Fruit fly (Drosophila melanogaster) whole organism, embryonic: ENCODE results near the gene Mical.

Experiments
- Adf1 ChIP-seq: fragments of 200-800 bp; sonication (Bioruptor generic); IDR thresholded peaks from 2 replicates; pipeline ENCODE4 v1.3.6; 2022; ENCODE audit warnings: missing biosample characterization, missing genetic modification characterization
- B-H1 ChIP-seq: fragments of 200-800 bp; sonication (Bioruptor generic); IDR thresholded peaks from 3 replicates; pipeline ENCODE4 v1.3.6; 2022; ENCODE audit warnings: missing biosample characterization, missing genetic modification characterization
- Bdp1 ChIP-seq: fragments of 200-800 bp; sonication (Bioruptor generic); optimal IDR thresholded peaks from 3 replicates; lab custom pipeline; 2016; ENCODE audit warnings: missing biosample characterization, missing genetic modification characterization
- CG10147 ChIP-seq: fragments of 200-800 bp; sonication (Bioruptor generic); optimal IDR thresholded peaks from 2 replicates; lab custom pipeline; 2019; ENCODE audit warnings: missing biosample characterization, mild to moderate bottlenecking, missing genetic modification characterization, moderate library complexity
- CG1024 ChIP-seq: fragments of 200-800 bp; sonication (Bioruptor generic); IDR thresholded peaks from 2 replicates; pipeline ENCODE4 v1.3.6; 2022; ENCODE audit warnings: missing biosample characterization, missing genetic modification characterization
- CG12659 ChIP-seq: fragments of 200-800 bp; sonication (Bioruptor generic); optimal IDR thresholded peaks from 3 replicates; lab custom pipeline; 2017; ENCODE audit warnings: mild to moderate bottlenecking, missing biosample characterization, missing genetic modification reagents, missing genetic modification characterization
- CG12769 ChIP-seq: fragments of 200-800 bp; sonication (Bioruptor generic); optimal IDR thresholded peaks from 2 replicates; lab custom pipeline; 2019; ENCODE audit warnings: missing biosample characterization, mild to moderate bottlenecking, missing genetic modification characterization, moderate library complexity
- CG13287 ChIP-seq: fragments of 200-800 bp; sonication (Bioruptor generic); IDR thresholded peaks from 2 replicates; pipeline ENCODE4 v1.3.6; 2022; ENCODE audit warnings: missing biosample characterization, missing genetic modification characterization; ENCODE audit not compliant: partially characterized antibody
- CG13296 ChIP-seq: fragments of 200-800 bp; sonication (Bioruptor generic); optimal IDR thresholded peaks from 3 replicates; lab custom pipeline; 2018; ENCODE audit warnings: missing biosample characterization, mild to moderate bottlenecking, missing genetic modification characterization
- CG13894 ChIP-seq: fragments of 200-800 bp; sonication (Bioruptor generic); optimal IDR thresholded peaks from 3 replicates; lab custom pipeline; 2018; ENCODE audit warnings: missing biosample characterization, mild to moderate bottlenecking, missing genetic modification characterization, moderate library complexity
- CG15011 ChIP-seq: fragments of 200-800 bp; sonication (Bioruptor generic); optimal IDR thresholded peaks from 3 replicates; lab custom pipeline; 2018; ENCODE audit warnings: missing biosample characterization, mild to moderate bottlenecking, missing genetic modification characterization
- CG18599 ChIP-seq: fragments of 200-800 bp; sonication (Bioruptor generic); optimal IDR thresholded peaks from 3 replicates; lab custom pipeline; 2017; ENCODE audit warnings: missing biosample characterization, missing genetic modification characterization, mild to moderate bottlenecking, moderate library complexity, missing genetic modification reagents
- CG3065 ChIP-seq: fragments of 200-800 bp; sonication (Bioruptor generic); optimal IDR thresholded peaks from 2 replicates; lab custom pipeline; 2016; ENCODE audit warnings: missing biosample characterization, missing genetic modification characterization
- CG8089 ChIP-seq: fragments of 200-800 bp; sonication (Bioruptor generic); optimal IDR thresholded peaks from 3 replicates; lab custom pipeline; 2016; ENCODE audit warnings: missing biosample characterization, missing genetic modification characterization
- CG8359 ChIP-seq: fragments of 200-800 bp; sonication (Bioruptor generic); optimal IDR thresholded peaks from 2 replicates; lab custom pipeline; 2017; ENCODE audit warnings: missing biosample characterization, mild to moderate bottlenecking, missing genetic modification characterization, borderline replicate concordance
- CTCF ChIP-seq: fragments of 200-800 bp; sonication (Bioruptor generic); optimal IDR thresholded peaks from 2 replicates; lab custom pipeline; 2017; ENCODE audit warnings: missing biosample characterization, mild to moderate bottlenecking, missing genetic modification characterization, moderate library complexity
- Camta ChIP-seq: fragments of 200-800 bp; sonication (Bioruptor generic); optimal IDR thresholded peaks from 2 replicates; lab custom pipeline; 2016; ENCODE audit warnings: missing biosample characterization, missing genetic modification characterization
- CoRest ChIP-seq: fragments of 200-800 bp; sonication (Bioruptor generic); optimal IDR thresholded peaks from 3 replicates; lab custom pipeline; 2018; ENCODE audit warnings: missing biosample characterization, mild to moderate bottlenecking, missing genetic modification characterization, moderate library complexity
- Dek ChIP-seq: fragments of 200-800 bp; sonication (Bioruptor generic); optimal IDR thresholded peaks from 3 replicates; lab custom pipeline; 2019; ENCODE audit warnings: missing biosample characterization, mild to moderate bottlenecking, missing genetic modification characterization, moderate library complexity
- Dp ChIP-seq: fragments of 200-800 bp; sonication (Bioruptor generic); optimal IDR thresholded peaks from 2 replicates; lab custom pipeline; 2018; ENCODE audit warnings: missing biosample characterization, mild to moderate bottlenecking, missing genetic modification characterization, moderate library complexity
- E2f2 ChIP-seq: fragments of 200-800 bp; sonication (Bioruptor generic); IDR thresholded peaks from 2 replicates; pipeline ENCODE4 v1.3.6; 2022; ENCODE audit warnings: missing biosample characterization, missing genetic modification characterization
- H15 ChIP-seq: fragments of 200-800 bp; sonication (Bioruptor generic); IDR thresholded peaks from 3 replicates; pipeline ENCODE4 v1.3.6; 2022; ENCODE audit warnings: missing biosample characterization, missing genetic modification characterization
- Hmr ChIP-seq: fragments of 200-800 bp; sonication (Bioruptor generic); optimal IDR thresholded peaks from 3 replicates; lab custom pipeline; 2017; ENCODE audit warnings: mild to moderate bottlenecking, missing biosample characterization, missing genetic modification reagents, missing genetic modification characterization
- Hmx ChIP-seq: fragments of 200-800 bp; sonication (Bioruptor generic); optimal IDR thresholded peaks from 2 replicates; lab custom pipeline; 2016; ENCODE audit warnings: missing biosample characterization, missing genetic modification characterization
- Lpt ChIP-seq: fragments of >200 bp; optimal IDR thresholded peaks from 2 replicates; lab custom pipeline; 2018; ENCODE audit warnings: missing biosample characterization, missing genetic modification characterization
- Meics ChIP-seq: fragments of 200-800 bp; sonication (Bioruptor generic); optimal IDR thresholded peaks from 2 replicates; lab custom pipeline; 2017; ENCODE audit warnings: missing biosample characterization, mild to moderate bottlenecking, missing genetic modification characterization
- Myb ChIP-seq: fragments of 200-800 bp; sonication (Bioruptor generic); optimal IDR thresholded peaks from 2 replicates; lab custom pipeline; 2016; ENCODE audit warnings: missing biosample characterization, missing genetic modification characterization
- Rfx ChIP-seq: fragments of 200-800 bp; sonication (Bioruptor generic); IDR thresholded peaks from 2 replicates; pipeline ENCODE4 v1.3.6; 2022; ENCODE audit warnings: missing biosample characterization, missing genetic modification characterization
- caup ChIP-seq: fragments of 200-800 bp; sonication (Bioruptor generic); optimal IDR thresholded peaks from 3 replicates; lab custom pipeline; 2017; ENCODE audit warnings: missing biosample characterization, mild to moderate bottlenecking, missing genetic modification characterization, moderate library complexity; ENCODE audit not compliant: severe bottlenecking
- chinmo ChIP-seq: fragments of 200-800 bp; sonication (Bioruptor generic); IDR thresholded peaks from 4 replicates; pipeline ENCODE4 v1.3.6; 2022; ENCODE audit warnings: missing biosample characterization, missing genetic modification characterization; ENCODE audit not compliant: partially characterized antibody
- ci ChIP-seq: fragments of 200-800 bp; sonication (Bioruptor generic); IDR thresholded peaks from 3 replicates; pipeline ENCODE4 v1.3.6; 2022; ENCODE audit warnings: missing biosample characterization, missing genetic modification characterization
- crc ChIP-seq: fragments of 200-800 bp; sonication (Bioruptor generic); optimal IDR thresholded peaks from 2 replicates; lab custom pipeline; 2016; ENCODE audit warnings: missing biosample characterization, missing genetic modification characterization
- dpn ChIP-seq, 2 experiments: fragments of 200-800 bp; sonication (Bioruptor generic); optimal IDR thresholded peaks; 3 replicates each; lab custom pipeline; 2016; ENCODE audit warnings: missing biosample characterization in 2 of 2, missing genetic modification characterization in 2 of 2
- grn ChIP-seq: fragments of 200-800 bp; sonication (Bioruptor generic); optimal IDR thresholded peaks from 3 replicates; lab custom pipeline; 2017; ENCODE audit warnings: missing biosample characterization, missing genetic modification characterization
- kah ChIP-seq: fragments of 200-800 bp; sonication (Bioruptor generic); optimal IDR thresholded peaks from 2 replicates; lab custom pipeline; 2018; ENCODE audit warnings: missing biosample characterization, mild to moderate bottlenecking, missing genetic modification characterization
- ken ChIP-seq: fragments of 200-800 bp; sonication (Bioruptor generic); IDR thresholded peaks from 3 replicates; pipeline ENCODE4 v1.3.6; 2022; ENCODE audit warnings: missing biosample characterization, missing genetic modification characterization
- knrl ChIP-seq: fragments of 200-800 bp; sonication (Bioruptor generic); IDR thresholded peaks from 3 replicates; pipeline ENCODE4 v1.3.6; 2022; ENCODE audit warnings: missing biosample characterization, missing genetic modification characterization; ENCODE audit not compliant: partially characterized antibody
- luna ChIP-seq: fragments of 200-800 bp; sonication (Bioruptor generic); optimal IDR thresholded peaks from 2 replicates; lab custom pipeline; 2016; ENCODE audit warnings: missing biosample characterization, missing genetic modification characterization
- nerfin-2 ChIP-seq: fragments of 200-800 bp; sonication (Bioruptor generic); IDR thresholded peaks from 2 replicates; pipeline ENCODE4 v1.3.6; 2022; ENCODE audit warnings: missing biosample characterization, missing genetic modification characterization; ENCODE audit not compliant: partially characterized antibody
- pho ChIP-seq: fragments of 200-800 bp; sonication (Bioruptor generic); optimal IDR thresholded peaks from 2 replicates; lab custom pipeline; 2016; ENCODE audit warnings: missing biosample characterization, missing genetic modification characterization
- seq ChIP-seq: fragments of 200-800 bp; sonication (Bioruptor generic); IDR thresholded peaks from 2 replicates; pipeline ENCODE4 v1.3.6; 2022; ENCODE audit warnings: missing biosample characterization, missing genetic modification characterization
- tna ChIP-seq: fragments of 200-800 bp; sonication (Bioruptor generic); IDR thresholded peaks from 2 replicates; pipeline ENCODE4 v1.3.6; 2022; ENCODE audit warnings: missing biosample characterization, missing genetic modification characterization; ENCODE audit not compliant: partially characterized antibody
- zen2 ChIP-seq: fragments of 200-800 bp; sonication (Bioruptor generic); IDR thresholded peaks from 3 replicates; pipeline ENCODE4 v1.3.6; 2022; ENCODE audit warnings: missing biosample characterization, missing genetic modification characterization; ENCODE audit not compliant: partially characterized antibody
- zf30C ChIP-seq: fragments of 200-800 bp; sonication (Bioruptor generic); optimal IDR thresholded peaks from 3 replicates; lab custom pipeline; 2018; ENCODE audit warnings: missing biosample characterization, mild to moderate bottlenecking, missing genetic modification characterization

The Mical gene

dm6 chr3R:10076665-10077064, 34.0 kb upstream of the Mical start (continued):
- TF ChIP-seq CG8089 (GFP tag; lab: Kevin White, UChicago): no peak
- no peak for TF ChIP-seq Meics
- no peak for TF ChIP-seq CG15011
- TF ChIP-seq CoRest (tag; lab: Kevin White, UChicago): peak; percentile 21
- peak; percentile 21 for TF ChIP-seq CG12659 (GFP tag; lab: Kevin White, UChicago)
- peak; percentile 26 for TF ChIP-seq Dp (GFP tag; lab: Kevin White, UChicago)
- TF ChIP-seq Lpt (GFP tag; lab: Kevin White, UChicago): no peak
- no peak for TF ChIP-seq crc (GFP tag; lab: Kevin White, UChicago)
- no peak for TF ChIP-seq B-H1 (GFP tag; lab: Robert Waterston, UW)
- peak; percentile 33 for TF ChIP-seq grn (GFP tag; lab: Kevin White, UChicago)
- no peak for TF ChIP-seq CG10147 (GFP tag; lab: Kevin White, UChicago)
- TF ChIP-seq CG12769 (tag; lab: Kevin White, UChicago): peak; percentile 97
- no peak for TF ChIP-seq knrl (GFP tag; lab: Robert Waterston, UW)
- no peak for TF ChIP-seq tna (GFP tag; lab: Robert Waterston, UW)
- TF ChIP-seq luna (GFP tag; lab: Kevin White, UChicago): no peak
- peak; percentile 7; the same call in 1 of the 2 replicates for TF ChIP-seq nerfin-2 (GFP tag; lab: Robert Waterston, UW)
- TF ChIP-seq Hmr (GFP tag; lab: Kevin White, UChicago): peak; percentile 37
- no peak for TF ChIP-seq Adf1 (GFP tag; lab: Robert Waterston, UW)
- peak; percentile 10; the same call in 1 of the 2 replicates for TF ChIP-seq CG13287
- no peak for TF ChIP-seq CG13894
- TF ChIP-seq ci (GFP tag; lab: Robert Waterston, UW): no peak
- no peak for TF ChIP-seq zen2 (GFP tag; lab: Robert Waterston, UW)
- TF ChIP-seq E2f2 (GFP tag; lab: Robert Waterston, UW): no peak
- TF ChIP-seq chinmo (GFP tag; lab: Robert Waterston, UW): 0 out of 4 replicates have a peak, but pooled peaks have one; percentile 14
- no peak for TF ChIP-seq pho (GFP tag; lab: Kevin White, UChicago)
- peak in 1 of 2 experiments; percentile 13 for TF ChIP-seq dpn (GFP tag; optimal IDR thresholded peaks at IDR 0.05; lab: Kevin White, UChicago)
- no peak for TF ChIP-seq Bdp1 (GFP tag; lab: Kevin White, UChicago)
- TF ChIP-seq CG13296 (GFP tag; lab: Kevin White, UChicago): no peak
- no peak for TF ChIP-seq CG18599 (GFP tag; lab: Kevin White, UChicago)
- TF ChIP-seq zf30C (GFP tag; lab: Kevin White, UChicago): no peak
- TF ChIP-seq Hmx (GFP tag; lab: Kevin White, UChicago): no peak
- peak; percentile 22 for TF ChIP-seq Dek (tag; lab: Kevin White, UChicago)
- TF ChIP-seq H15 (GFP tag; lab: Robert Waterston, UW): no peak
- no peak for TF ChIP-seq Camta (GFP tag; lab: Kevin White, UChicago)
- no peak for TF ChIP-seq seq
- TF ChIP-seq CG1024 (GFP tag; lab: Robert Waterston, UW): no peak
- no peak for TF ChIP-seq ken
- peak; percentile 93 for TF ChIP-seq CTCF (GFP tag; lab: Kevin White, UChicago)
- TF ChIP-seq CG8359 (GFP tag; lab: Kevin White, UChicago): no peak
- peak; percentile 40; the same call in 1 of the 2 replicates for TF ChIP-seq Rfx (GFP tag; lab: Robert Waterston, UW)
- TF ChIP-seq Myb (GFP tag; lab: Kevin White, UChicago): peak; percentile 95
- TF ChIP-seq caup: no peak
- no peak for TF ChIP-seq CG3065 (GFP tag; lab: Kevin White, UChicago)
- no peak for TF ChIP-seq kah (GFP tag; lab: Kevin White, UChicago)
